Fruit fly (Drosophila melanogaster) whole organism, wandering third instar larva: ENCODE results near the gene Abi.

Source experiments
- Dfd ChIP-seq: fragments of >200 bp; optimal IDR thresholded peaks from 2 replicates; lab custom pipeline; 2017; ENCODE audit warnings: missing biosample characterization, missing genetic modification characterization
- Vsx2 ChIP-seq: fragments of 200-300, 225-300 bp; sonication (Bioruptor generic); optimal IDR thresholded peaks from 2 replicates; lab custom pipeline; 2018; ENCODE audit warnings: missing biosample characterization, missing genetic modification characterization; ENCODE audit not compliant: partially characterized antibody
- dl ChIP-seq, 2 experiments: fragments of 175-275, 200-275 bp in 1 of 2; fragments of 200-275 bp in 1 of 2; sonication (Bioruptor generic); optimal IDR thresholded peaks; lab custom pipeline; 2018; ENCODE audit warnings: mild to moderate bottlenecking in 2 of 2, missing biosample characterization in 2 of 2, missing genetic modification characterization in 2 of 2, moderate library complexity in 2 of 2; ENCODE audit not compliant: partially characterized antibody in 2 of 2, insufficient read depth in 1 of 2
- pan ChIP-seq: fragments of >200 bp; optimal IDR thresholded peaks from 2 replicates; lab custom pipeline; 2017
- psq ChIP-seq: fragments of 200-800 bp; sonication (Bioruptor generic); optimal IDR thresholded peaks from 3 replicates; lab custom pipeline; 2017; ENCODE audit warnings: missing biosample characterization, mild to moderate bottlenecking, missing genetic modification characterization, moderate library complexity

- TF ChIP-seq dl (GFP tag; optimal IDR thresholded peaks at IDR 0.05; lab: Kevin White, UChicago; ENCODE audit: insufficient read depth in 1 of 2, partially characterized antibody in 2 of 2) (no peak), psq (GFP tag; lab: Kevin White, UChicago) (peak; percentile 1), pan (no peak), Dfd (GFP tag; lab: Kevin White, UChicago) (no peak), Vsx2 (GFP tag; lab: Kevin White, UChicago) (no peak)
These were observed 45.2 kb downstream of the Abi start for dm6 chr3R:14077026-14077425.
